Fruit fly (Drosophila melanogaster) S2 (cell line): ENCODE measurements around the gene plx.

Experiments used
- CG8478 ChIP-seq: fragments of >200 bp; optimal IDR thresholded peaks from 2 replicates; lab custom pipeline; 2018
- CTCF ChIP-seq, 2 experiments: fragments of >200 bp; optimal IDR thresholded peaks; 2 replicates each; lab custom pipeline; 2018

DNA sequence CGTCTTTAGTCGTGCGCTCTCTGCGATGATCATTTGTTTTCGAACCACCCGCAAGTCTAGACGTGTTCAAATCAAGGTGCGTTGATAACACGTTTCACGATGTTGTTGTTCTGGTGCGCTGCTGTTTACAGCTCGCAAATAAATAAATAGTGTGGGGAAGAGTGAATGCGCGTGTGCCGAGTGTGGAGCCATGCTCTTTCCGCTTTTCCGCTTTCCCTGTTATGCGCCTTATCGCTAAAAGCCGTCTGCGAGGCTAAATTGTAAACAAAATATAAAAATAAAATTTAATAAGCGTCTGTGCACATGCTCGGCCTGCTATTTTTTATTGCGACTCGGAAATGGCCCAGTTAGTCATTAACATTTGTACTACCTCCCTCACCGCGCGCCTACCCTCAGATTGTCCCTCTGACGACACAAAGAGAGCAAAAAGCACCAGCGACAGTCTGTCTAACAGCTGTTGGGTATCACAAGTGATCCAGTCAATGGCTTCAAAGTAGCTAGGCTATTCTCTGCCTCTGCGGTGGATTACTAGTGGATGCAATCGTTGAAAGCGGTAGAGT lies 12.9 kb upstream of the plx start:
- TF ChIP-seq CG8478 (lab: Kevin White, UChicago) = no peak
- TF ChIP-seq CTCF (optimal IDR thresholded peaks at IDR 0.05; lab: Kevin White, UChicago) = no peak
